Worm (Caenorhabditis elegans): Measurements from ENCODE around the gene snu-23.

The snu-23 gene

ce11 chrIII:7767415-7767814, 2.5 kb downstream of the snu-23 start, which contains the start of gene ZK686.5:
Gene ZK686.5 (minus strand): TSS chrIII:7767515.
- no peak for TF ChIP-seq nhr-48 (tag; optimal IDR thresholded peaks at IDR 0.05)
- no peak for TF ChIP-seq daf-16 (GFP tag; optimal IDR thresholded peaks at IDR 0.05)
- no peak for TF ChIP-seq daf-16 (tag; optimal IDR thresholded peaks at IDR 0.05)
- TF ChIP-seq F37D6.2 (tag; optimal IDR thresholded peaks at IDR 0.05), result no peak
- TF ChIP-seq mdt-29 (GFP tag; IDR thresholded peaks at IDR 0.05), result no peak
- TF ChIP-seq mdl-1 (tag; optimal IDR thresholded peaks at IDR 0.05), result no peak
- TF ChIP-seq hmg-1.1 (GFP tag; IDR thresholded peaks at IDR 0.05), result no peak
- no peak for TF ChIP-seq mxl-2 (GFP tag; conservative IDR thresholded peaks at IDR 0.05)
- TF ChIP-seq Y48G9A.11 (GFP tag; IDR thresholded peaks at IDR 0.05), result no peak
- no peak for TF ChIP-seq ceh-20 (GFP tag; IDR thresholded peaks at IDR 0.05)
- no peak for TF ChIP-seq madf-9 (GFP tag; conservative IDR thresholded peaks at IDR 0.05)
- no peak for TF ChIP-seq ceh-28 (tag; optimal IDR thresholded peaks at IDR 0.05)
- TF ChIP-seq lin-1 (GFP tag; IDR thresholded peaks at IDR 0.05), result no peak
- no peak for TF ChIP-seq tra-1 (GFP tag; IDR thresholded peaks at IDR 0.05)

- TF ChIP-seq ZK546.5 (tag; optimal IDR thresholded peaks at IDR 0.05) (no peak), ama-1 (optimal IDR thresholded peaks at IDR 0.05) (no peak), rbr-2 (tag; optimal IDR thresholded peaks at IDR 0.05) (peak; percentile 2), Y48G9A.11 (GFP tag; IDR thresholded peaks at IDR 0.05) (peak; percentile 93), daf-16 (GFP tag; optimal IDR thresholded peaks at IDR 0.05) (no peak), daf-16 (tag; optimal IDR thresholded peaks at IDR 0.05) (peak; percentile 13), mes-2 (tag; optimal IDR thresholded peaks at IDR 0.05; ENCODE audit: poor library complexity, severe bottlenecking) (peak; percentile 67), D1046.2 (GFP tag; IDR thresholded peaks at IDR 0.05) (no peak), T20F7.1 (GFP tag; optimal IDR thresholded peaks at IDR 0.05) (peak; percentile 93), arid-1 (GFP tag; conservative IDR thresholded peaks at IDR 0.05) (no peak), dpl-1 (GFP tag; optimal IDR thresholded peaks at IDR 0.05) (peak; percentile 19), pha-4 (GFP tag; IDR thresholded peaks at IDR 0.05) (no peak), pha-4 (tag; optimal IDR thresholded peaks at IDR 0.05) (no peak), cey-2 (tag; optimal IDR thresholded peaks at IDR 0.05; ENCODE audit: borderline replicate concordance, insufficient read depth) (no peak), R02D3.7 (tag; optimal IDR thresholded peaks at IDR 0.05) (peak; percentile 60), hlh-30 (tag; optimal IDR thresholded peaks at IDR 0.05; ENCODE audit: insufficient read depth) (peak; percentile 1), nhr-41 (GFP tag; IDR thresholded peaks at IDR 0.05) (no peak), ceh-44 (GFP tag; IDR thresholded peaks at IDR 0.05) (no peak), lsy-2 (tag; optimal IDR thresholded peaks at IDR 0.05) (peak in 1 of 2 experiments; percentile 73), mdt-29 (GFP tag; IDR thresholded peaks at IDR 0.05) (no peak), mep-1 (tag; optimal IDR thresholded peaks at IDR 0.05) (no peak)
These were observed 3.9 kb downstream of the snu-23 start, which contains the start of gene ZK686.2 for ce11 chrIII:7765974-7766373. Gene ZK686.2 (minus strand): TSS chrIII:7766052.

- TF ChIP-seq daf-12 (tag; optimal IDR thresholded peaks at IDR 0.05) (no peak), nhr-28 (tag; optimal IDR thresholded peaks at IDR 0.05) (no peak), F10B5.3 (tag; optimal IDR thresholded peaks at IDR 0.05) (no peak), lsy-2 (tag; optimal IDR thresholded peaks at IDR 0.05) (no peak), nhr-6 (tag; optimal IDR thresholded peaks at IDR 0.05) (no peak), mep-1 (tag; optimal IDR thresholded peaks at IDR 0.05) (no peak), rbr-2 (tag; optimal IDR thresholded peaks at IDR 0.05) (no peak)
These were observed 6.4 kb downstream of the snu-23 start, which contains the start of gene mtx-2 for ce11 chrIII:7763503-7763902. Gene mtx-2 (minus strand): TSS chrIII:7763603.

DNA sequence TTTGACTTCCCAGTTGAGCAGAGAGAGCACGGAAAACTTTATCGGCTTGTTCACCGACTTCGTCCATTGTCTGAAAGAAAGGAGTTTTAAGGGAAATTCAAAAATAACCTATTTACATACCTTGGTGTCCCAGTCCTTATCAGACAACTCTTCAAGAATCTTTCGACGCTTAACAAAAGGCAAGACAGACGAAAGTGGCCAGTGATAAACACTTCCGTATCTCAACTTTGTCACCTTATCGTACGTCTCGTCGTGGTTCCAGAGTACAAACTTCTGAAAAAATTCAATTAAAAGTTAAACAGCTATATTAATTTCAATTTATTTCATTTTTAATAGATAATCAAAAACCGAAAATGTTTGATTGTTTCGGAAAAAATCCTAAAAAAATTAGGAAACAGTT, 7.7 kb downstream of the snu-23 start:
- TF ChIP-seq pqm-1 (tag; optimal IDR thresholded peaks at IDR 0.05) (peak; percentile 15), ces-1 (GFP tag; optimal IDR thresholded peaks at IDR 0.05) (no peak), daf-12 (tag; optimal IDR thresholded peaks at IDR 0.05) (no peak), dve-1 (tag; optimal IDR thresholded peaks at IDR 0.05; ENCODE audit: insufficient read depth) (peak; percentile 66), unc-62 (GFP tag; optimal IDR thresholded peaks at IDR 0.05 in 1 of 2) (peak in 1 of 2 experiments; percentile 85), unc-62 (tag; optimal IDR thresholded peaks at IDR 0.05) (no peak), F37D6.2 (tag; optimal IDR thresholded peaks at IDR 0.05) (no peak), hlh-11 (tag; optimal IDR thresholded peaks at IDR 0.05) (peak; percentile 46), dmd-6 (GFP tag; IDR thresholded peaks at IDR 0.05) (peak; percentile 47), daf-16 (GFP tag; optimal IDR thresholded peaks at IDR 0.05) (no peak), daf-16 (tag; optimal IDR thresholded peaks at IDR 0.05) (peak; percentile 86)

All from whole organism, L4 larva.